Worm (Caenorhabditis elegans): ENCODE results near the gene srj-32.

DNA sequence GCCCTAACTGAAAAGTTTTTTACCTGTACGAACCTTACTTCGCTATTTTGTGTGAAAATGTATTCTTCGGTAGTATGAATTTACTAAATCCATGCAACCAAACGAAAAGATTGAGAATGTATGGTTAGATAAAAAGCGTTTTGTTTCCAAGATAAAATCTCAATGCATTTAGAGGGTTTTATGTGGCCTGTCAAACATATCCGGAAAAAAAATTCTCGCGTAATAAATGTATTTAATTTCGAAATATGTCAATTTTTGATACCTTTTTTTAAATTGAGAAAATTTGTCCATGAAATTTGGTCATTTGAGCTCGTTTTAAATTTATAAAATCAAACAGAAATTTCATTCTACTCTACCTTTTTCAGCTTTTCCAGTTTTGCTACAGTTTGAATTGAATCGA lies 1.9 kb downstream of the srj-32 start, which contains the start of gene F07G11.4:
- TF ChIP-seq rnt-1 (tag; optimal IDR thresholded peaks at IDR 0.05): no peak
- TF ChIP-seq ceh-14 (tag; optimal IDR thresholded peaks at IDR 0.05): no peak
- TF ChIP-seq nhr-11 (tag; optimal IDR thresholded peaks at IDR 0.05): no peak
- TF ChIP-seq nfya-1 (tag; optimal IDR thresholded peaks at IDR 0.05): no peak
- no peak for TF ChIP-seq ama-1 (optimal IDR thresholded peaks at IDR 0.05)
- TF ChIP-seq hlh-15 (tag; optimal IDR thresholded peaks at IDR 0.05): no peak
- no peak for TF ChIP-seq npax-4 (tag; optimal IDR thresholded peaks at IDR 0.05)
